Worm (Caenorhabditis elegans) whole organism, L4 larva: ENCODE measurements around the gene nhr-95.

Experiments used
- D1046.2 ChIP-seq: fragments of 200-800 bp; sonication (Bioruptor generic); IDR thresholded peaks from 2 replicates; pipeline ENCODE4 v1.3.6; 2022; ENCODE audit warnings: missing genetic modification characterization, missing compliant biosample characterization
- F10B5.3 ChIP-seq: sonication (generic microtip); optimal IDR thresholded peaks from 2 replicates; lab custom pipeline; 2016; ENCODE audit warnings: mild to moderate bottlenecking, missing genetic modification characterization, missing compliant biosample characterization
- F26F4.8 ChIP-seq: fragments of 200-800 bp; sonication (Bioruptor generic); conservative IDR thresholded peaks from 2 replicates; pipeline ENCODE4 v1.3.6; 2022; ENCODE audit warnings: missing genetic modification characterization, missing compliant biosample characterization
- F44E2.7 ChIP-seq: fragments of 200-800 bp; sonication (Bioruptor generic); IDR thresholded peaks from 2 replicates; pipeline ENCODE4 v2.1.2; 2022; ENCODE audit warnings: missing genetic modification characterization, missing compliant biosample characterization
- R02D3.7 ChIP-seq: fragments of 150-350 bp; sonication (generic microtip); optimal IDR thresholded peaks from 3 replicates; lab custom pipeline; 2014; ENCODE audit warnings: missing biosample characterization, missing genetic modification characterization
- T26A8.4 ChIP-seq: fragments of 200-800 bp; sonication (Bioruptor generic); IDR thresholded peaks from 2 replicates; pipeline ENCODE4 v1.3.6; 2022; ENCODE audit warnings: missing genetic modification characterization, missing compliant biosample characterization
- Y48G9A.11 ChIP-seq: fragments of 200-800 bp; sonication (Bioruptor generic); IDR thresholded peaks from 2 replicates; pipeline ENCODE4 v1.3.6; 2022; ENCODE audit warnings: missing genetic modification reagents, missing genetic modification characterization, missing compliant biosample characterization
- Y5F2A.4 ChIP-seq: fragments of 200-800 bp; sonication (Bioruptor generic); optimal IDR thresholded peaks from 2 replicates; lab custom pipeline; 2018; ENCODE audit warnings: mild to moderate bottlenecking, missing genetic modification characterization, missing compliant biosample characterization
- aha-1 ChIP-seq: fragments of 150-350 bp; peaks from one replicate; lab custom pipeline; 2014; ENCODE audit warnings: missing biosample characterization, missing genetic modification characterization
- attf-4 ChIP-seq: sonication (generic microtip); optimal IDR thresholded peaks from 3 replicates; lab custom pipeline; 2017; ENCODE audit warnings: missing biosample characterization, missing genetic modification characterization
- ceh-20 ChIP-seq: fragments of 200-800 bp; sonication (Bioruptor generic); IDR thresholded peaks from 2 replicates; pipeline ENCODE4 v1.3.6; 2022; ENCODE audit warnings: missing genetic modification reagents, missing genetic modification characterization, missing compliant biosample characterization
- ceh-28 ChIP-seq: fragments of 150-350 bp; optimal IDR thresholded peaks from 2 replicates; lab custom pipeline; 2014; ENCODE audit warnings: missing biosample characterization, missing genetic modification reagents, missing genetic modification characterization
- ceh-44 ChIP-seq: fragments of 200-800 bp; sonication (Bioruptor generic); IDR thresholded peaks from 2 replicates; pipeline ENCODE4 v1.3.6; 2022; ENCODE audit warnings: missing genetic modification reagents, missing genetic modification characterization, missing compliant biosample characterization
- ces-1 ChIP-seq: fragments of 150-350 bp; sonication (generic microtip); optimal IDR thresholded peaks from 4 replicates; lab custom pipeline; 2014; ENCODE audit warnings: missing biosample characterization, missing genetic modification reagents, missing genetic modification characterization
- daf-16 ChIP-seq, 3 experiments: sonication (generic microtip); optimal IDR thresholded peaks; 2 replicates each; lab custom pipeline; 2016 to 2017; ENCODE audit warnings: missing genetic modification characterization in 3 of 3, missing genetic modification reagents in 3 of 3, mild to moderate bottlenecking in 2 of 3, missing compliant biosample characterization in 2 of 3, missing biosample characterization in 1 of 3, moderate library complexity in 1 of 3
- dmd-6 ChIP-seq: fragments of 200-800 bp; sonication (Bioruptor generic); IDR thresholded peaks from 2 replicates; pipeline ENCODE4 v1.3.6; 2022; ENCODE audit warnings: missing genetic modification reagents, missing genetic modification characterization, missing compliant biosample characterization
- dmd-9 ChIP-seq: fragments of 200-800 bp; sonication (Bioruptor generic); IDR thresholded peaks from 2 replicates; pipeline ENCODE4 v1.3.6; 2022; ENCODE audit warnings: missing genetic modification reagents, missing genetic modification characterization, missing compliant biosample characterization
- dpl-1 ChIP-seq: fragments of 150-350 bp; optimal IDR thresholded peaks from 2 replicates; lab custom pipeline; 2014; ENCODE audit warnings: missing biosample characterization, missing genetic modification reagents, missing genetic modification characterization
- egl-43 ChIP-seq: fragments of 200-800 bp; sonication (Bioruptor generic); IDR thresholded peaks from 2 replicates; pipeline ENCODE4 v1.3.6; 2022; ENCODE audit warnings: missing genetic modification reagents, missing genetic modification characterization, missing compliant biosample characterization
- hif-1 ChIP-seq, 2 experiments: sonication (generic microtip); optimal IDR thresholded peaks; 2 replicates each; lab custom pipeline; 2016 to 2017; ENCODE audit warnings: missing compliant biosample characterization in 2 of 2, missing genetic modification characterization in 2 of 2, missing genetic modification reagents in 2 of 2, missing genotype in 2 of 2, mild to moderate bottlenecking in 1 of 2
- jun-1 ChIP-seq: fragments of 150-350 bp; optimal IDR thresholded peaks from 2 replicates; lab custom pipeline; 2014; ENCODE audit warnings: missing biosample characterization, missing genetic modification reagents, missing genetic modification characterization
- lim-7 ChIP-seq: fragments of 200-800 bp; sonication (Bioruptor generic); IDR thresholded peaks from 2 replicates; pipeline ENCODE4 v1.3.6; 2022; ENCODE audit warnings: missing genetic modification characterization, missing compliant biosample characterization
- lin-13 ChIP-seq: fragments of 150-350 bp; optimal IDR thresholded peaks from 2 replicates; lab custom pipeline; 2014; ENCODE audit warnings: missing biosample characterization, missing genetic modification reagents, missing genetic modification characterization
- lin-15B ChIP-seq: fragments of 150-350 bp; sonication (generic microtip); optimal IDR thresholded peaks from 3 replicates; lab custom pipeline; 2014; ENCODE audit warnings: missing biosample characterization, missing genetic modification characterization
- lin-38 ChIP-seq: fragments of 200-800 bp; sonication (Bioruptor generic); IDR thresholded peaks from 2 replicates; pipeline ENCODE4 v1.3.6; 2022; ENCODE audit warnings: missing genetic modification reagents, missing genetic modification characterization, missing compliant biosample characterization
- lir-3 ChIP-seq: sonication (generic microtip); optimal IDR thresholded peaks from 2 replicates; lab custom pipeline; 2016; ENCODE audit warnings: mild to moderate bottlenecking, missing genetic modification characterization, missing compliant biosample characterization
- lsy-2 ChIP-seq, 2 experiments: fragments of 150-350 bp in 1 of 2; sonication (generic microtip) in 1 of 2; optimal IDR thresholded peaks; 2 replicates each; lab custom pipeline; 2014 to 2017; ENCODE audit warnings: missing biosample characterization in 2 of 2, missing genetic modification characterization in 2 of 2
- madf-5 ChIP-seq, 2 experiments: fragments of 200-800 bp; sonication (Bioruptor generic); IDR thresholded peaks; 2 replicates each; pipeline ENCODE4 v1.3.6; 2022; ENCODE audit warnings: missing compliant biosample characterization in 2 of 2, missing genetic modification characterization in 2 of 2
- madf-9 ChIP-seq: fragments of 200-800 bp; sonication (Bioruptor generic); conservative IDR thresholded peaks from 2 replicates; pipeline ENCODE4 v1.3.6; 2022; ENCODE audit warnings: missing genetic modification reagents, missing genetic modification characterization, missing compliant biosample characterization
- mdl-1 ChIP-seq, 2 experiments: fragments of 150-350 bp in 1 of 2; sonication (generic microtip) in 1 of 2; optimal IDR thresholded peaks; 2 replicates each; lab custom pipeline; 2014 to 2017; ENCODE audit warnings: missing biosample characterization in 2 of 2, missing genetic modification characterization in 2 of 2
- mep-1 ChIP-seq: fragments of 150-350 bp; sonication (generic microtip); optimal IDR thresholded peaks from 3 replicates; lab custom pipeline; 2014; ENCODE audit warnings: missing biosample characterization, missing genetic modification characterization
- mes-2 ChIP-seq: sonication (generic microtip); optimal IDR thresholded peaks from 2 replicates; lab custom pipeline; 2016; ENCODE audit warnings: missing genotype, mild to moderate bottlenecking, missing genetic modification characterization, missing compliant biosample characterization; ENCODE audit not compliant: poor library complexity, severe bottlenecking
- nhr-10 ChIP-seq: fragments of 150-350 bp; optimal IDR thresholded peaks from 2 replicates; lab custom pipeline; 2014; ENCODE audit warnings: missing biosample characterization, missing genetic modification characterization
- nhr-25 ChIP-seq: sonication (generic microtip); optimal IDR thresholded peaks from 2 replicates; lab custom pipeline; 2017; ENCODE audit warnings: missing genetic modification characterization, mild to moderate bottlenecking, missing compliant biosample characterization, antibody characterized with exemption, moderate library complexity, borderline replicate concordance; ENCODE audit not compliant: insufficient read depth
- nhr-28 ChIP-seq: fragments of 150-350 bp; optimal IDR thresholded peaks from 2 replicates; lab custom pipeline; 2014; ENCODE audit warnings: missing biosample characterization, missing genetic modification characterization
- nhr-41 ChIP-seq: fragments of 200-800 bp; sonication (Bioruptor generic); IDR thresholded peaks from 2 replicates; pipeline ENCODE4 v1.3.6; 2022; ENCODE audit warnings: missing genetic modification reagents, missing genetic modification characterization, missing compliant biosample characterization
- nhr-48 ChIP-seq: sonication (generic microtip); optimal IDR thresholded peaks from 2 replicates; lab custom pipeline; 2016; ENCODE audit warnings: mild to moderate bottlenecking, missing genetic modification characterization, missing compliant biosample characterization
- nhr-77 ChIP-seq: fragments of 150-350 bp; optimal IDR thresholded peaks from 2 replicates; lab custom pipeline; 2014; ENCODE audit warnings: missing biosample characterization, missing genetic modification characterization
- pqm-1 ChIP-seq: sonication (generic microtip); optimal IDR thresholded peaks from 2 replicates; lab custom pipeline; 2017; ENCODE audit warnings: missing biosample characterization, missing genetic modification characterization
- rbr-2 ChIP-seq: sonication (generic microtip); optimal IDR thresholded peaks from 2 replicates; lab custom pipeline; 2016; ENCODE audit warnings: missing genotype, missing genetic modification characterization, missing compliant biosample characterization
- set-16 ChIP-seq: fragments of 200-800 bp; sonication (Bioruptor generic); IDR thresholded peaks from 2 replicates; pipeline ENCODE4 v1.3.6; 2022; ENCODE audit warnings: missing genetic modification reagents, missing genetic modification characterization, missing compliant biosample characterization
- snpc-1.2 ChIP-seq: fragments of 200-800 bp; sonication (Bioruptor generic); IDR thresholded peaks from 2 replicates; pipeline ENCODE4 v1.3.6; 2022; ENCODE audit warnings: missing genetic modification reagents, missing genetic modification characterization, missing compliant biosample characterization
- snpc-4 ChIP-seq: fragments of 150-350 bp; optimal IDR thresholded peaks from 2 replicates; lab custom pipeline; 2014; ENCODE audit warnings: missing biosample characterization, missing genetic modification characterization
- spr-1 ChIP-seq: sonication (generic microtip); optimal IDR thresholded peaks from 2 replicates; lab custom pipeline; 2016; ENCODE audit warnings: mild to moderate bottlenecking, missing genetic modification characterization, missing compliant biosample characterization
- tra-1 ChIP-seq: fragments of 200-800 bp; sonication (Bioruptor generic); IDR thresholded peaks from 2 replicates; pipeline ENCODE4 v1.3.6; 2022; ENCODE audit warnings: missing genetic modification reagents, missing genetic modification characterization, missing compliant biosample characterization
- unc-130 ChIP-seq: sonication (generic microtip); optimal IDR thresholded peaks from 2 replicates; lab custom pipeline; 2016; ENCODE audit warnings: missing genetic modification reagents, missing genetic modification characterization, missing compliant biosample characterization
- vab-7 ChIP-seq: fragments of 200-800 bp; sonication (Bioruptor generic); IDR thresholded peaks from 2 replicates; pipeline ENCODE4 v1.3.6; 2022; ENCODE audit warnings: missing genetic modification reagents, missing genetic modification characterization, missing compliant biosample characterization
- zip-2 ChIP-seq: fragments of 150-350 bp; optimal IDR thresholded peaks from 2 replicates; lab custom pipeline; 2014; ENCODE audit warnings: missing biosample characterization, missing genetic modification characterization

Gene nhr-95

ce11 chrV:19127225-19127624 lies 44.8 kb upstream of the nhr-95 start, which contains the start of gene dyf-17:
dyf-17 (plus strand) TSS chrV:19127525.
- no peak for TF ChIP-seq ces-1
- TF ChIP-seq aha-1 (tag; lab: Kevin White, UChicago), result peak; percentile 40
- no peak for TF ChIP-seq jun-1 (tag; lab: Kevin White, UChicago)
- no peak for TF ChIP-seq R02D3.7 (tag; lab: Kevin White, UChicago)

- peak; percentile 74 for TF ChIP-seq tra-1 (GFP tag; lab: Robert Waterston, UW)
- peak; percentile 78 for TF ChIP-seq F26F4.8 (GFP tag; lab: Robert Waterston, UW)
- 0 out of 2 replicates have a peak, but pooled peaks have one; percentile 71 for TF ChIP-seq nhr-41
- TF ChIP-seq rbr-2 (tag; lab: Kevin White, UChicago), result peak; percentile 34
- 0 out of 4 replicates have a peak, but pooled peaks have one; percentile 32 to 74 for TF ChIP-seq madf-5 (GFP tag; IDR thresholded peaks at IDR 0.05; lab: Robert Waterston, UW)
- peak; percentile 95 for TF ChIP-seq set-16 (GFP tag; lab: Robert Waterston, UW)
- TF ChIP-seq lir-3 (tag; lab: Kevin White, UChicago), result no peak
- peak in 1 of 2 experiments; percentile 65 for TF ChIP-seq lsy-2 (tag; optimal IDR thresholded peaks at IDR 0.05; lab: Kevin White, UChicago)
- TF ChIP-seq nhr-10 (tag; lab: Kevin White, UChicago), result no peak
- peak; percentile 73 for TF ChIP-seq dmd-6
- no peak for TF ChIP-seq spr-1 (tag; lab: Kevin White, UChicago)
- no peak for TF ChIP-seq attf-4
- TF ChIP-seq unc-130 (GFP tag; lab: Kevin White, UChicago), result no peak
- TF ChIP-seq T26A8.4 (GFP tag; lab: Robert Waterston, UW), result no peak
- peak in 1 of 2 experiments; percentile 15 for TF ChIP-seq mdl-1 (tag; optimal IDR thresholded peaks at IDR 0.05; lab: Kevin White, UChicago)
- peak; percentile 58 for TF ChIP-seq ceh-20 (GFP tag; lab: Robert Waterston, UW)
- TF ChIP-seq pqm-1, result no peak
- TF ChIP-seq mep-1 (tag; lab: Kevin White, UChicago), result peak; percentile 75
- peak; percentile 69 for TF ChIP-seq snpc-1.2
- peak; percentile 8 for TF ChIP-seq dpl-1 (GFP tag; lab: Kevin White, UChicago)
- TF ChIP-seq daf-16 (GFP tag; optimal IDR thresholded peaks at IDR 0.05; lab: Kevin White, UChicago), result peak in 1 of 2 experiments; percentile 55
- peak; percentile 48 for TF ChIP-seq daf-16 (tag; optimal IDR thresholded peaks at IDR 0.05; lab: Kevin White, UChicago)
- peak; percentile 58; the same call in 1 of the 2 replicates for TF ChIP-seq dmd-9 (GFP tag; lab: Robert Waterston, UW)
- peak; percentile 62; the same call in 1 of the 2 replicates for TF ChIP-seq ceh-44 (GFP tag; lab: Robert Waterston, UW)
- no peak for TF ChIP-seq F10B5.3 (tag; lab: Kevin White, UChicago)
- peak; percentile 13 for TF ChIP-seq nhr-25 (tag; lab: Kevin White, UChicago)
- TF ChIP-seq mes-2 (tag; lab: Kevin White, UChicago), result peak; percentile 64
- no peak for TF ChIP-seq snpc-4 (tag; lab: Kevin White, UChicago)
- peak; percentile 81 for TF ChIP-seq vab-7 (GFP tag; lab: Robert Waterston, UW)
- no peak for TF ChIP-seq zip-2 (tag; lab: Kevin White, UChicago)
- TF ChIP-seq nhr-48 (tag; lab: Kevin White, UChicago), result peak; percentile 51
- peak; percentile 81 for TF ChIP-seq madf-9 (GFP tag; lab: Robert Waterston, UW)
- TF ChIP-seq lin-38 (GFP tag; lab: Robert Waterston, UW), result peak; percentile 82
- peak; percentile 95 for TF ChIP-seq egl-43
- TF ChIP-seq lin-15B (tag; lab: Kevin White, UChicago), result no peak
- peak; percentile 27 for TF ChIP-seq nhr-28 (tag; lab: Kevin White, UChicago)
- TF ChIP-seq D1046.2 (GFP tag; lab: Robert Waterston, UW), result 0 out of 2 replicates have a peak, but pooled peaks have one; percentile 64
- peak in 1 of 2 experiments; percentile 63 for TF ChIP-seq hif-1 (tag; optimal IDR thresholded peaks at IDR 0.05; lab: Kevin White, UChicago)
- peak; percentile 83 for TF ChIP-seq Y48G9A.11
- TF ChIP-seq F44E2.7, result no peak
- no peak for TF ChIP-seq R02D3.7 (tag; lab: Kevin White, UChicago)
- TF ChIP-seq lin-13 (GFP tag; lab: Kevin White, UChicago), result peak; percentile 50
- TF ChIP-seq lim-7 (GFP tag; lab: Robert Waterston, UW), result peak; percentile 91
- peak; percentile 70 for TF ChIP-seq Y5F2A.4 (GFP tag; lab: Kevin White, UChicago)
- TF ChIP-seq ceh-28 (tag; lab: Kevin White, UChicago), result no peak
- no peak for TF ChIP-seq ces-1
- no peak for TF ChIP-seq nhr-77
Observed at ce11 chrV:19125812-19126211, 43.4 kb upstream of the nhr-95 start.
